Fruit fly (Drosophila melanogaster): ENCODE results near the gene CG33111.
A peak's percentile ranks its signal among the peaks of the same experiment; 100 is the strongest.

CG33111 gene

DNA sequence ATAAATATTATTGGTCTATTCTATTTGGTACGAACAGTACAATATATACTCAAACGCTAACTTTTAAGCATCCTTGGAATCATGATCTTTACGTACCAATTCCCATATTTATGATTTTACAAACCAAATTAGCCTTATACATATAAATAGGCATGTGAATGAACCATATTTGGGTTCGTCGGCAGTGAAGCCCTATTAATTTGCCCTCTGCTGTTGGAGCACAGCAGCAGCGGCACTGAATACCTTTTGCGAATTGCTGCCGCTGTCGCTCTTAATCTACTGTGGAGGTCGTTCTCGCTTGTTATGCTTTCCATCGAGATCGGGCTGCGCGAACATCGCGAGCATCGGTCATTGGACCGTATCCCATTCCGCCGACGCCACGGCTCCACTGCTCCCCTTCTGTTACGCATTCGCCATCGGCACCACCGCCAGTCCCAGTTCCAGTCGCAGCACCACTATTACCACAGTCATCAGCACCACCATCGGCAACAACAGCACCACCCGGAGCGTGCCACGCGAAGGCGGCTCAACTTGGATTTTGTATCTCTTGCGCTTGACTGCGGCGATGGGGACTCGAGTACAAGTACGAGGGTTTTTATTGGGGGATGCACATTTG lies 30.5 kb downstream of the CG33111 start (continued):
- no peak for TF ChIP-seq jim (GFP tag; optimal IDR thresholded peaks at IDR 0.05)
- no peak for TF ChIP-seq Rel (GFP tag; optimal IDR thresholded peaks at IDR 0.05)
- peak; percentile 86 for TF ChIP-seq Rel (tag; optimal IDR thresholded peaks at IDR 0.05)
- no peak for TF ChIP-seq Mio (GFP tag; optimal IDR thresholded peaks at IDR 0.05)
- no peak for TF ChIP-seq N (GFP tag; optimal IDR thresholded peaks at IDR 0.05)
- TF ChIP-seq psq (GFP tag; optimal IDR thresholded peaks at IDR 0.05): peak; percentile 53
- no peak for TF ChIP-seq Vsx2 (GFP tag; optimal IDR thresholded peaks at IDR 0.05; ENCODE audit: partially characterized antibody)
- no peak for TF ChIP-seq Hr78 (GFP tag; optimal IDR thresholded peaks at IDR 0.05)
- no peak for TF ChIP-seq dsf (GFP tag; optimal IDR thresholded peaks at IDR 0.05; ENCODE audit: borderline replicate concordance)

- TF ChIP-seq Dfd (GFP tag; optimal IDR thresholded peaks at IDR 0.05) (no peak), ey (GFP tag; optimal IDR thresholded peaks at IDR 0.05) (no peak), sv (GFP tag; optimal IDR thresholded peaks at IDR 0.05) (no peak), tai (GFP tag; optimal IDR thresholded peaks at IDR 0.05) (no peak), GATAd (GFP tag; optimal IDR thresholded peaks at IDR 0.05) (no peak), Sp1 (GFP tag; optimal IDR thresholded peaks at IDR 0.05) (no peak), woc (GFP tag; optimal IDR thresholded peaks at IDR 0.05) (no peak), h (GFP tag; optimal IDR thresholded peaks at IDR 0.05) (no peak), rgr (GFP tag; optimal IDR thresholded peaks at IDR 0.05) (no peak), dmrt93B (GFP tag; optimal IDR thresholded peaks at IDR 0.05) (no peak), Vsx2 (GFP tag; optimal IDR thresholded peaks at IDR 0.05; ENCODE audit: partially characterized antibody) (no peak)
Measured at dm6 chr3R:23787632-23787960, 31.4 kb downstream of the CG33111 start.

- TF ChIP-seq br (GFP tag; optimal IDR thresholded peaks at IDR 0.05): no peak
- TF ChIP-seq OdsH (GFP tag; optimal IDR thresholded peaks at IDR 0.05): no peak
- no peak for TF ChIP-seq fru (GFP tag; optimal IDR thresholded peaks at IDR 0.05)
- TF ChIP-seq psq (GFP tag; optimal IDR thresholded peaks at IDR 0.05): no peak
- TF ChIP-seq foxo (GFP tag; optimal IDR thresholded peaks at IDR 0.05): peak in 1 of 2 experiments; percentile 30
Measured at dm6 chr3R:23786768-23787631, 32.0 kb downstream of the CG33111 start.

DNA sequence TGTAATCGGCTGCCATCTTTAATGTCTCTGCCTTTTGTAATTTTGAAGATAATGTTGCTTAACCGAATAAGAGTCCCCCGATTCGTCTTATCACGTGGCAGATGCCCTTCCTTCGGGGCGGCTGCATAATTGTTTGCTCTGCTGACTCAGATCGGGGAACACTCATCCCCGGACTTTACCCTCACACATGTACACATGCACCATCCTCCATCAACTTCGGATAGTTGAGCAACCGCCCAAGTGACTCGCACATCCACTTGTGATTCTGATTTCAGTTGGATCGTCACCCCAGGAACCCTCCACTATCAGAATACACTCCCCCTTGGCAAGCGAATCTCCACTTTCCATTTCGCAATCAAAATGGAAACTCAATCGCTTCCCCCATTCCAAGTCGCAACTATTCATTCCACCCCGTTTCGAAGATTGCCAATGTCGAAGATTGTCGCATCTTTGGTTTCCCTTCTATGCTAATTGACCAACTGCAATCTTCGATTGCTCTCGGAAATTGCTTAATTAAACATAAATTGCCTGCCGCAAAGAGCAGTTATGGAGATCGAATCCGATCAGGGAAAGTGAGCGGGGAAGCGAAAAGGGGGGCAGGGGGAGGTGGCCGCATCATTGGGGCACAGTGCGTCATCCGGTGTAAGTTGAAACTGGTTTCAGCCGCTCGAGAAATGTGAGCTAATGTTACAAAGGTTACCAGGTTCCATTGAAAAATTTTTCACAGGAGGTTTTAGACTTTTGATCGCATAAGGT lies 33.9 kb downstream of the CG33111 start:
- TF ChIP-seq Hnf4 (GFP tag; optimal IDR thresholded peaks at IDR 0.05) (no peak), sv (GFP tag; optimal IDR thresholded peaks at IDR 0.05) (no peak), HLH106 (tag; optimal IDR thresholded peaks at IDR 0.05) (no peak), CrebA (GFP tag; optimal IDR thresholded peaks at IDR 0.05; ENCODE audit: borderline replicate concordance) (no peak), ey (GFP tag; optimal IDR thresholded peaks at IDR 0.05) (no peak), rgr (GFP tag; optimal IDR thresholded peaks at IDR 0.05) (no peak), dl (GFP tag; optimal IDR thresholded peaks at IDR 0.05; ENCODE audit: insufficient read depth in 1 of 2, partially characterized antibody in 2 of 2) (no peak), fru (GFP tag; optimal IDR thresholded peaks at IDR 0.05) (no peak), dmrt93B (GFP tag; optimal IDR thresholded peaks at IDR 0.05) (no peak), GATAd (GFP tag; optimal IDR thresholded peaks at IDR 0.05) (no peak)

- TF ChIP-seq lola (GFP tag; optimal IDR thresholded peaks at IDR 0.05): no peak
- no peak for TF ChIP-seq N (GFP tag; optimal IDR thresholded peaks at IDR 0.05)
- no peak for TF ChIP-seq brk (GFP tag; optimal IDR thresholded peaks at IDR 0.05)
- TF ChIP-seq GATAd (GFP tag; optimal IDR thresholded peaks at IDR 0.05): no peak
- no peak for TF ChIP-seq usp (GFP tag; optimal IDR thresholded peaks at IDR 0.05)
- no peak for TF ChIP-seq dmrt93B (GFP tag; optimal IDR thresholded peaks at IDR 0.05)
- no peak for TF ChIP-seq dsf (GFP tag; optimal IDR thresholded peaks at IDR 0.05; ENCODE audit: borderline replicate concordance)
- TF ChIP-seq Mio (GFP tag; optimal IDR thresholded peaks at IDR 0.05): no peak
- TF ChIP-seq br (GFP tag; optimal IDR thresholded peaks at IDR 0.05): peak; percentile 51
- TF ChIP-seq Jra (GFP tag; optimal IDR thresholded peaks at IDR 0.05): no peak
- TF ChIP-seq sv (GFP tag; optimal IDR thresholded peaks at IDR 0.05): peak; percentile 13
- TF ChIP-seq rgr (GFP tag; optimal IDR thresholded peaks at IDR 0.05): peak; percentile 60
- TF ChIP-seq Hr78 (GFP tag; optimal IDR thresholded peaks at IDR 0.05): no peak
- TF ChIP-seq psq (GFP tag; optimal IDR thresholded peaks at IDR 0.05): peak; percentile 34
- no peak for TF ChIP-seq Dif (GFP tag; optimal IDR thresholded peaks at IDR 0.05; ENCODE audit: partially characterized antibody)
- TF ChIP-seq Abd-B (GFP tag; optimal IDR thresholded peaks at IDR 0.05): no peak
- no peak for TF ChIP-seq sage (GFP tag; optimal IDR thresholded peaks at IDR 0.05)
- TF ChIP-seq Hr83 (GFP tag; optimal IDR thresholded peaks at IDR 0.05; ENCODE audit: poor library complexity, severe bottlenecking): no peak
- TF ChIP-seq Rel (GFP tag; optimal IDR thresholded peaks at IDR 0.05): no peak
- no peak for TF ChIP-seq Rel (tag; optimal IDR thresholded peaks at IDR 0.05)
- no peak for TF ChIP-seq CG9705 (GFP tag; optimal IDR thresholded peaks at IDR 0.05)
- no peak for TF ChIP-seq tai (GFP tag; optimal IDR thresholded peaks at IDR 0.05)
- TF ChIP-seq HLH106 (tag; optimal IDR thresholded peaks at IDR 0.05): peak; percentile 53
- TF ChIP-seq Dfd (GFP tag; optimal IDR thresholded peaks at IDR 0.05): no peak
- TF ChIP-seq Vsx2 (GFP tag; optimal IDR thresholded peaks at IDR 0.05; ENCODE audit: partially characterized antibody): no peak
Measured at dm6 chr3R:23783961-23784360, 35.1 kb downstream of the CG33111 start.

Measured in whole organism, wandering third instar larva.